Worm (Caenorhabditis elegans): ENCODE measurements around the gene myo-5.

ce11 chrV:8120868-8121267 lies 12.1 kb downstream of the myo-5 start, which contains the start of gene D1014.6:
- no peak for TF ChIP-seq him-1 (tag; optimal IDR thresholded peaks at IDR 0.05)
- no peak for TF ChIP-seq dao-5 (tag; optimal IDR thresholded peaks at IDR 0.05)
- TF ChIP-seq W03F9.2 (tag; optimal IDR thresholded peaks at IDR 0.05): no peak
